Fruit fly (Drosophila melanogaster) whole organism, embryonic: ENCODE results near the gene CG43407.
A peak's percentile ranks its signal among the peaks of the same experiment; 100 is the strongest.

Source experiments
- Antp ChIP-seq: fragments of 200-800 bp; sonication (Bioruptor generic); optimal IDR thresholded peaks from 3 replicates; lab custom pipeline; 2016; ENCODE audit warnings: missing biosample characterization, missing genetic modification characterization
- Atf6 ChIP-seq: fragments of 200-800 bp; sonication (Bioruptor generic); IDR thresholded peaks from 2 replicates; pipeline ENCODE4 v1.3.6; 2022; ENCODE audit warnings: missing biosample characterization, missing genetic modification characterization
- BtbVII ChIP-seq: fragments of 200-800 bp; sonication (Bioruptor generic); optimal IDR thresholded peaks from 3 replicates; lab custom pipeline; 2017; ENCODE audit warnings: missing biosample characterization, mild to moderate bottlenecking, missing genetic modification characterization
- CG11093 ChIP-seq: fragments of 200-800 bp; sonication (Bioruptor generic); IDR thresholded peaks from 3 replicates; pipeline ENCODE4 v1.3.6; 2022; ENCODE audit warnings: missing biosample characterization, missing genetic modification characterization
- CG13424 ChIP-seq: fragments of 200-800 bp; sonication (Bioruptor generic); optimal IDR thresholded peaks from 2 replicates; lab custom pipeline; 2019; ENCODE audit warnings: missing biosample characterization, mild to moderate bottlenecking, missing genetic modification characterization, moderate library complexity
- CG14441 ChIP-seq: fragments of 200-800 bp; sonication (Bioruptor generic); IDR thresholded peaks from 2 replicates; pipeline ENCODE4 v1.3.6; 2022; ENCODE audit warnings: missing biosample characterization, missing genetic modification characterization
- CG14860 ChIP-seq: fragments of 200-800 bp; sonication (Bioruptor generic); IDR thresholded peaks from 3 replicates; pipeline ENCODE4 v1.3.6; 2022; ENCODE audit warnings: missing biosample characterization, missing genetic modification characterization; ENCODE audit not compliant: partially characterized antibody
- CG15479 ChIP-seq: fragments of 200-800 bp; sonication (Bioruptor generic); optimal IDR thresholded peaks from 3 replicates; lab custom pipeline; 2019; ENCODE audit warnings: missing biosample characterization, mild to moderate bottlenecking, missing genetic modification characterization, moderate library complexity
- CG18764 ChIP-seq: fragments of 200-800 bp; sonication (Bioruptor generic); optimal IDR thresholded peaks from 3 replicates; lab custom pipeline; 2016; ENCODE audit warnings: missing biosample characterization, missing genetic modification characterization
- CG32767 ChIP-seq: fragments of 200-800 bp; sonication (Bioruptor generic); IDR thresholded peaks from 2 replicates; pipeline ENCODE4 v1.3.6; 2022; ENCODE audit warnings: missing biosample characterization, missing genetic modification characterization
- CG4820 ChIP-seq: fragments of 200-800 bp; sonication (Bioruptor generic); optimal IDR thresholded peaks from 3 replicates; lab custom pipeline; 2016; ENCODE audit warnings: missing biosample characterization, missing genetic modification characterization
- CG5180 ChIP-seq: fragments of 200-800 bp; sonication (Bioruptor generic); optimal IDR thresholded peaks from 3 replicates; lab custom pipeline; 2017; ENCODE audit warnings: missing biosample characterization, missing genetic modification characterization, mild to moderate bottlenecking, moderate library complexity, missing genetic modification reagents
- CG6765 ChIP-seq: fragments of 200-800 bp; sonication (Bioruptor generic); optimal IDR thresholded peaks from 3 replicates; lab custom pipeline; 2017; ENCODE audit warnings: missing biosample characterization, mild to moderate bottlenecking, missing genetic modification characterization
- CG6791 ChIP-seq: fragments of 200-800 bp; sonication (Bioruptor generic); IDR thresholded peaks from 3 replicates; pipeline ENCODE4 v1.3.6; 2022; ENCODE audit warnings: missing biosample characterization, missing genetic modification characterization; ENCODE audit not compliant: partially characterized antibody
- CG8388 ChIP-seq: fragments of 200-800 bp; sonication (Bioruptor generic); optimal IDR thresholded peaks from 2 replicates; lab custom pipeline; 2019; ENCODE audit warnings: missing biosample characterization, mild to moderate bottlenecking, missing genetic modification characterization, moderate library complexity
- Deaf1 ChIP-seq: fragments of 200-800 bp; optimal IDR thresholded peaks from 3 replicates; lab custom pipeline; 2019; ENCODE audit warnings: missing biosample characterization, mild to moderate bottlenecking, missing genetic modification characterization, moderate library complexity
- Dref ChIP-seq: fragments of 200-800 bp; sonication (Bioruptor generic); IDR thresholded peaks from 2 replicates; pipeline ENCODE4 v1.3.6; 2022; ENCODE audit warnings: missing biosample characterization, missing genetic modification characterization
- Fer1 ChIP-seq: fragments of 200-800 bp; sonication (Bioruptor generic); optimal IDR thresholded peaks from 2 replicates; lab custom pipeline; 2017; ENCODE audit warnings: missing biosample characterization, mild to moderate bottlenecking, missing genetic modification characterization
- HHEX ChIP-seq: fragments of 200-800 bp; sonication (Bioruptor generic); optimal IDR thresholded peaks from 3 replicates; lab custom pipeline; 2017; ENCODE audit warnings: missing biosample characterization, mild to moderate bottlenecking, missing genetic modification characterization, missing genetic modification reagents
- Hey ChIP-seq: fragments of 200-800 bp; sonication (Bioruptor generic); optimal IDR thresholded peaks from 3 replicates; lab custom pipeline; 2018; ENCODE audit warnings: missing biosample characterization, mild to moderate bottlenecking, missing genetic modification characterization
- HmgD ChIP-seq: fragments of 200-800 bp; sonication (Bioruptor generic); optimal IDR thresholded peaks from 3 replicates; lab custom pipeline; 2016; ENCODE audit warnings: missing biosample characterization, missing genetic modification characterization
- MTF-1 ChIP-seq: fragments of 200-800 bp; sonication (Bioruptor generic); optimal IDR thresholded peaks from 2 replicates; lab custom pipeline; 2018; ENCODE audit warnings: missing biosample characterization, mild to moderate bottlenecking, missing genetic modification characterization, borderline replicate concordance
- NfI ChIP-seq: fragments of 200-800 bp; sonication (Bioruptor generic); optimal IDR thresholded peaks from 3 replicates; lab custom pipeline; 2018; ENCODE audit warnings: missing biosample characterization, mild to moderate bottlenecking, missing genetic modification characterization, moderate library complexity
- Ptx1 ChIP-seq: fragments of 200-800 bp; sonication (Bioruptor generic); IDR thresholded peaks from 2 replicates; pipeline ENCODE4 v1.3.6; 2022; ENCODE audit warnings: missing biosample characterization, missing genetic modification characterization
- Sin3A ChIP-seq: fragments of >200 bp; optimal IDR thresholded peaks from 2 replicates; lab custom pipeline; 2018
- Sry-δ ChIP-seq: fragments of 200-800 bp; sonication (Bioruptor generic); optimal IDR thresholded peaks from 2 replicates; lab custom pipeline; 2016; ENCODE audit warnings: missing biosample characterization, missing genetic modification characterization
- chinmo ChIP-seq: fragments of 200-800 bp; sonication (Bioruptor generic); IDR thresholded peaks from 4 replicates; pipeline ENCODE4 v1.3.6; 2022; ENCODE audit warnings: missing biosample characterization, missing genetic modification characterization; ENCODE audit not compliant: partially characterized antibody
- dm ChIP-seq: fragments of 200-800 bp; sonication (Bioruptor generic); optimal IDR thresholded peaks from 3 replicates; lab custom pipeline; 2016; ENCODE audit warnings: missing biosample characterization, missing genetic modification characterization
- dmrt11E ChIP-seq: fragments of 200-800 bp; sonication (Bioruptor generic); optimal IDR thresholded peaks from 3 replicates; lab custom pipeline; 2018; ENCODE audit warnings: missing biosample characterization, mild to moderate bottlenecking, missing genetic modification characterization, moderate library complexity
- dysf ChIP-seq: fragments of 200-800 bp; sonication (Bioruptor generic); IDR thresholded peaks from 3 replicates; pipeline ENCODE4 v1.3.6; 2022; ENCODE audit warnings: missing biosample characterization, missing genetic modification characterization
- ems ChIP-seq: fragments of 200-800 bp; sonication (Bioruptor generic); optimal IDR thresholded peaks from 3 replicates; lab custom pipeline; 2016; ENCODE audit warnings: missing biosample characterization, missing genetic modification characterization
- esg ChIP-seq: fragments of 200-800 bp; sonication (Bioruptor generic); conservative IDR thresholded peaks from 2 replicates; pipeline ENCODE4 v1.3.6; 2022; ENCODE audit warnings: missing biosample characterization, missing genetic modification characterization
- fd3F ChIP-seq: fragments of 200-800 bp; sonication (Bioruptor generic); optimal IDR thresholded peaks from 2 replicates; lab custom pipeline; 2018; ENCODE audit warnings: missing biosample characterization, mild to moderate bottlenecking, missing genetic modification characterization, moderate library complexity
- fd96Cb ChIP-seq: fragments of 200-800 bp; sonication (Bioruptor generic); optimal IDR thresholded peaks from 2 replicates; lab custom pipeline; 2018; ENCODE audit warnings: missing biosample characterization, mild to moderate bottlenecking, missing genetic modification characterization, moderate library complexity
- ftz-f1 ChIP-seq: fragments of 200-800 bp; sonication (Bioruptor generic); optimal IDR thresholded peaks from 2 replicates; lab custom pipeline; 2016; ENCODE audit warnings: missing biosample characterization, missing genetic modification characterization
- gsb ChIP-seq: fragments of 200-800 bp; sonication (Bioruptor generic); IDR thresholded peaks from 2 replicates; pipeline ENCODE4 v1.3.6; 2022; ENCODE audit warnings: missing biosample characterization, missing genetic modification characterization
- hb ChIP-seq: fragments of 200-800 bp; sonication (Bioruptor generic); IDR thresholded peaks from 3 replicates; pipeline ENCODE4 v1.3.6; 2022; ENCODE audit warnings: missing biosample characterization, missing genetic modification characterization; ENCODE audit not compliant: partially characterized antibody
- klu ChIP-seq: fragments of 200-800 bp; sonication (Bioruptor generic); IDR thresholded peaks from 2 replicates; pipeline ENCODE4 v1.3.6; 2022; ENCODE audit warnings: missing biosample characterization, missing genetic modification characterization
- mirr ChIP-seq: fragments of 200-800 bp; sonication (Bioruptor generic); optimal IDR thresholded peaks from 3 replicates; lab custom pipeline; 2018; ENCODE audit warnings: missing biosample characterization, mild to moderate bottlenecking, missing genetic modification characterization
- nom ChIP-seq: fragments of 200-800 bp; sonication (Bioruptor generic); optimal IDR thresholded peaks from 2 replicates; lab custom pipeline; 2017; ENCODE audit warnings: missing biosample characterization, missing genetic modification characterization, mild to moderate bottlenecking, moderate library complexity, missing genetic modification reagents
- onecut ChIP-seq: fragments of 200-800 bp; sonication (Bioruptor generic); IDR thresholded peaks from 2 replicates; pipeline ENCODE4 v1.3.6; 2022; ENCODE audit warnings: missing biosample characterization, missing genetic modification characterization
- pfk ChIP-seq: fragments of 200-800 bp; sonication (Bioruptor generic); optimal IDR thresholded peaks from 2 replicates; lab custom pipeline; 2018; ENCODE audit warnings: missing biosample characterization, mild to moderate bottlenecking, missing genetic modification characterization, moderate library complexity
- pzg ChIP-seq: fragments of 200-800 bp; sonication (Bioruptor generic); optimal IDR thresholded peaks from 3 replicates; lab custom pipeline; 2018; ENCODE audit warnings: missing biosample characterization, mild to moderate bottlenecking, missing genetic modification characterization, moderate library complexity
- ranshi ChIP-seq: fragments of 200-800 bp; sonication (Bioruptor generic); IDR thresholded peaks from 2 replicates; pipeline ENCODE4 v1.3.6; 2022; ENCODE audit warnings: missing biosample characterization, missing genetic modification characterization
- row ChIP-seq: fragments of 200-800 bp; sonication (Bioruptor generic); IDR thresholded peaks from 3 replicates; pipeline ENCODE4 v1.3.6; 2022; ENCODE audit warnings: missing biosample characterization, missing genetic modification characterization
- sd ChIP-seq: fragments of 200-800 bp; sonication (Bioruptor generic); optimal IDR thresholded peaks from 3 replicates; lab custom pipeline; 2018; ENCODE audit warnings: missing biosample characterization, mild to moderate bottlenecking, missing genetic modification characterization, moderate library complexity
- sisA ChIP-seq: fragments of 200-800 bp; sonication (Bioruptor generic); IDR thresholded peaks from 2 replicates; pipeline ENCODE4 v1.3.6; 2022; ENCODE audit warnings: missing biosample characterization, missing genetic modification characterization
- so ChIP-seq: fragments of 200-800 bp; sonication (Bioruptor generic); IDR thresholded peaks from 3 replicates; pipeline ENCODE4 v1.3.6; 2022; ENCODE audit warnings: missing biosample characterization, missing genetic modification characterization
- sr ChIP-seq: fragments of 200-800 bp; sonication (Bioruptor generic); IDR thresholded peaks from 3 replicates; pipeline ENCODE4 v1.3.6; 2022; ENCODE audit warnings: missing biosample characterization, missing genetic modification characterization

Gene CG43407

DNA sequence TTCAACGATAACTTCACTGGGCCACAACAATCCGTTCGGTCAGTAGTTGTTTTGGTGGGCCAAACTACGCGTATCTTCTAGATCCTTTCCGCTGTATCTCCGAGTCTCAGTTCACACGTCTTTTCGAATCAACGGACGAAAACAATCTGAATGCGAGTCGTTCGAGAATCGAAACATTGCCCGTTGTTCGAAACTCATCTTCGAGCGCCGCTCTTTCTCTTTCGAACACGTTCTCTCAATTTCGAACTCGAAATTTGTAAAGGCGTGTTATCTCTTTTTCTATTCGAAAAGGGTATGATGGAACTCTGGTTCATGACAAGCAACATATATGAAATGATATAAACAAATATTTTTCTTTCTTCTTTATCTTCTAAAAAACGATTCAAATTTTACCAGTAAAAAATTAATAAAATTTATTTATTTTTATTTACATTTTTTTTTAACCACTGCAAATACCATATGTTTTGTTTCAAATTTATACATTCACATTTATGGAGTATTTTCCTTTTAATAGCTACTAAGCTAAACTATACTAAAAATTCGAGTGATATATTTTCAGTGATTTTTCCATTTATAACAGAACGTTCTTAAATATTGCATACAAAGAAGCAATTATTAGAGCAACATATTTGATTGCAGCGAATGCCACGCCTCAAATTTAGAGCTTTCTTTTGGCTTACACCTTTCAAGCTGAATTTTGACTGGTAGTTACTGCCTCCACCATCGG lies 7.7 kb downstream of the CG43407 start, which contains the start of gene nkd (continued):
- TF ChIP-seq fd96Cb (tag; lab: Kevin White, UChicago) (peak; percentile 83), CG5180 (GFP tag; lab: Kevin White, UChicago) (peak; percentile 64), sd (tag; lab: Kevin White, UChicago) (peak; percentile 56), HmgD (GFP tag; lab: Kevin White, UChicago) (peak; percentile 57), dm (GFP tag; lab: Kevin White, UChicago) (peak; percentile 40), pfk (GFP tag; lab: Kevin White, UChicago) (no peak), nom (GFP tag; lab: Kevin White, UChicago) (peak; percentile 71), CG14441 (GFP tag; lab: Robert Waterston, UW) (peak; percentile 83), CG13424 (tag; lab: Kevin White, UChicago) (peak; percentile 92), onecut (peak; percentile 90), sr (GFP tag; lab: Robert Waterston, UW) (peak; percentile 54; the same call in 2 of the 3 replicates), so (GFP tag; lab: Robert Waterston, UW) (peak; percentile 87), esg (GFP tag; lab: Robert Waterston, UW) (peak; percentile 87), hb (GFP tag; lab: Robert Waterston, UW) (no peak), pzg (no peak), Atf6 (peak; percentile 85), Antp (GFP tag; lab: Kevin White, UChicago) (peak; percentile 66), Dref (no peak), CG18764 (GFP tag; lab: Kevin White, UChicago) (peak; percentile 83), NfI (GFP tag; lab: Kevin White, UChicago) (peak; percentile 86), CG32767 (GFP tag; lab: Robert Waterston, UW) (peak; percentile 88), Hey (tag; lab: Kevin White, UChicago) (no peak), CG8388 (GFP tag; lab: Kevin White, UChicago) (peak; percentile 93), CG11093 (GFP tag; lab: Robert Waterston, UW) (peak; percentile 52; the same call in 1 of the 3 replicates), Ptx1 (peak; percentile 91), row (GFP tag; lab: Robert Waterston, UW) (peak; percentile 96), ems (GFP tag; lab: Kevin White, UChicago) (peak; percentile 70), CG4820 (peak; percentile 66), dysf (GFP tag; lab: Robert Waterston, UW) (peak; percentile 88), CG15479 (GFP tag; lab: Kevin White, UChicago) (no peak), chinmo (GFP tag; lab: Robert Waterston, UW) (peak; percentile 83; the same call in 3 of the 4 replicates), sisA (GFP tag; lab: Robert Waterston, UW) (peak; percentile 83), dmrt11E (tag; lab: Kevin White, UChicago) (peak; percentile 91), MTF-1 (GFP tag; lab: Kevin White, UChicago) (no peak), CG14860 (no peak), HHEX (GFP tag; lab: Kevin White, UChicago) (peak; percentile 57), Deaf1 (tag; lab: Kevin White, UChicago) (peak; percentile 68), gsb (GFP tag; lab: Robert Waterston, UW) (peak; percentile 74), mirr (peak; percentile 60), Sin3A (no peak), ftz-f1 (GFP tag; lab: Kevin White, UChicago) (no peak), klu (no peak; the same call in none of the 2 replicates), BtbVII (peak; percentile 40), CG6765 (GFP tag; lab: Kevin White, UChicago) (peak; percentile 77), ranshi (GFP tag; lab: Robert Waterston, UW) (peak; percentile 92), CG6791 (GFP tag; lab: Robert Waterston, UW) (peak; percentile 66; the same call in 1 of the 3 replicates), fd3F (peak; percentile 87), Fer1 (GFP tag; lab: Kevin White, UChicago) (peak; percentile 85), Sry-δ (GFP tag; lab: Kevin White, UChicago) (no peak)
